Worm (Caenorhabditis elegans): ENCODE results near the gene dpy-13.
A peak's percentile ranks its signal among the peaks of the same experiment; 100 is the strongest.
"Not testable (repeated sequence)": the region's sequence is repeated elsewhere in the genome, so short reads cannot be mapped to it uniquely, and the experiment has no call there.

Gene dpy-13

ce11 chrIV:4235315-4236024, at the start of gene dpy-13, which contains the start of gene zipt-2.2:
Gene dpy-13 (plus strand): TSS chrIV:4235614.
Gene zipt-2.2 (minus strand): TSS chrIV:4235365.
- TF ChIP-seq him-1 (tag; optimal IDR thresholded peaks at IDR 0.05), result no peak
- TF ChIP-seq W03F9.2 (tag; optimal IDR thresholded peaks at IDR 0.05), result no peak
- TF ChIP-seq dao-5 (tag; optimal IDR thresholded peaks at IDR 0.05), result no peak

- not testable (repeated sequence) for TF ChIP-seq W03F9.2, dao-5, him-1 (tag; optimal IDR thresholded peaks at IDR 0.05)
Observed at ce11 chrIV:4186099-4186498, 49.3 kb upstream of the dpy-13 start, which contains the start of gene K08D10.11. Gene K08D10.11 (minus strand): TSS chrIV:4186199.

ce11 chrIV:4196729-4197128, 38.7 kb upstream of the dpy-13 start, which contains the start of gene K06B9.6:
Gene K06B9.6 (minus strand): TSS chrIV:4196829.
- not testable (repeated sequence) for TF ChIP-seq W03F9.2, dao-5, him-1 (tag; optimal IDR thresholded peaks at IDR 0.05)

ce11 chrIV:4197167-4197566, 38.2 kb upstream of the dpy-13 start, which contains the start of gene cyp-25A6:
Gene cyp-25A6 (plus strand): TSS chrIV:4197467.
- TF ChIP-seq dao-5, W03F9.2, him-1 (tag; optimal IDR thresholded peaks at IDR 0.05): not testable (repeated sequence)

ce11 chrIV:4204275-4204674, 31.1 kb upstream of the dpy-13 start, which contains the start of gene pax-2:
Gene pax-2 (minus strand): TSS chrIV:4204375.
- TF ChIP-seq W03F9.2 (tag; optimal IDR thresholded peaks at IDR 0.05) (no peak), him-1 (tag; optimal IDR thresholded peaks at IDR 0.05) (no peak), dao-5 (tag; optimal IDR thresholded peaks at IDR 0.05) (no peak)

ce11 chrIV:4207088-4207487, 28.3 kb upstream of the dpy-13 start, which contains the start of gene osgn-1:
Gene osgn-1 (plus strand): TSS chrIV:4207388.
- TF ChIP-seq W03F9.2 (tag; optimal IDR thresholded peaks at IDR 0.05) (no peak), him-1 (tag; optimal IDR thresholded peaks at IDR 0.05) (no peak), dao-5 (tag; optimal IDR thresholded peaks at IDR 0.05) (no peak)

ce11 chrIV:4209084-4209483, 26.3 kb upstream of the dpy-13 start:
- TF ChIP-seq W03F9.2 (tag; optimal IDR thresholded peaks at IDR 0.05), result no peak
- no peak for TF ChIP-seq dao-5 (tag; optimal IDR thresholded peaks at IDR 0.05)
- no peak for TF ChIP-seq him-1 (tag; optimal IDR thresholded peaks at IDR 0.05)

ce11 chrIV:4210868-4211267, 24.5 kb upstream of the dpy-13 start:
- peak; percentile 27 for TF ChIP-seq him-1 (tag; optimal IDR thresholded peaks at IDR 0.05)
- no peak for TF ChIP-seq W03F9.2 (tag; optimal IDR thresholded peaks at IDR 0.05)

- no peak for TF ChIP-seq W03F9.2 (tag; optimal IDR thresholded peaks at IDR 0.05)
- TF ChIP-seq him-1 (tag; optimal IDR thresholded peaks at IDR 0.05), result no peak
- no peak for TF ChIP-seq dao-5 (tag; optimal IDR thresholded peaks at IDR 0.05)
Observed at ce11 chrIV:4212733-4213132, 22.7 kb upstream of the dpy-13 start.

ce11 chrIV:4215349-4215748, 20.1 kb upstream of the dpy-13 start:
- TF ChIP-seq W03F9.2 (tag; optimal IDR thresholded peaks at IDR 0.05) (no peak), him-1 (tag; optimal IDR thresholded peaks at IDR 0.05) (peak; percentile 20)

- TF ChIP-seq him-1 (tag; optimal IDR thresholded peaks at IDR 0.05) (no peak), dao-5 (tag; optimal IDR thresholded peaks at IDR 0.05) (no peak), W03F9.2 (tag; optimal IDR thresholded peaks at IDR 0.05) (no peak)
Observed at ce11 chrIV:4216099-4216894, 19.1 kb upstream of the dpy-13 start.

- TF ChIP-seq dao-5 (tag; optimal IDR thresholded peaks at IDR 0.05), result no peak
Observed at ce11 chrIV:4218276-4218675, 17.1 kb upstream of the dpy-13 start.

- no peak for TF ChIP-seq him-1 (tag; optimal IDR thresholded peaks at IDR 0.05)
- no peak for TF ChIP-seq W03F9.2 (tag; optimal IDR thresholded peaks at IDR 0.05)
- no peak for TF ChIP-seq dao-5 (tag; optimal IDR thresholded peaks at IDR 0.05)
Observed at ce11 chrIV:4219983-4220382, 15.4 kb upstream of the dpy-13 start, which contains the start of gene F30B5.11. Gene F30B5.11 (minus strand): TSS chrIV:4220083.

ce11 chrIV:4225851-4226250, 9.6 kb upstream of the dpy-13 start, which contains the start of gene srbc-71:
Gene srbc-71 (minus strand): TSS chrIV:4225951.
- TF ChIP-seq W03F9.2 (tag; optimal IDR thresholded peaks at IDR 0.05) (no peak), dao-5 (tag; optimal IDR thresholded peaks at IDR 0.05) (no peak)

Measured in whole organism, L4/young adult.